Worm (Caenorhabditis elegans) whole organism, young adult: Measurements from ENCODE around the gene edg-1.

Experiments used
- B0019.2 ChIP-seq: fragments of 200-800 bp; sonication (Bioruptor generic); conservative IDR thresholded peaks from 2 replicates; pipeline ENCODE4 v1.3.6; 2022; ENCODE audit warnings: missing genetic modification reagents, missing genetic modification characterization, missing compliant biosample characterization
- B0336.3 ChIP-seq: fragments of 200-800 bp; sonication (Bioruptor generic); IDR thresholded peaks from 2 replicates; pipeline ENCODE4 v1.3.6; 2022; ENCODE audit warnings: missing genetic modification characterization, missing compliant biosample characterization
- D2030.7 ChIP-seq: fragments of 200-800 bp; sonication (Bioruptor generic); IDR thresholded peaks from 2 replicates; pipeline ENCODE4 v1.3.6; 2022; ENCODE audit warnings: missing genetic modification reagents, missing genetic modification characterization, missing compliant biosample characterization
- F57C9.4 ChIP-seq: sonication (generic microtip); optimal IDR thresholded peaks from 2 replicates; lab custom pipeline; 2017; ENCODE audit warnings: mild to moderate bottlenecking, missing genetic modification characterization, missing compliant biosample characterization
- K11D2.4 ChIP-seq: fragments of 200-800 bp; sonication (Bioruptor generic); IDR thresholded peaks from 2 replicates; pipeline ENCODE4 v1.3.6; 2022; ENCODE audit warnings: missing genetic modification reagents, missing genetic modification characterization, missing compliant biosample characterization
- Y56A3A.18 ChIP-seq: fragments of 200-800 bp; sonication (Bioruptor generic); IDR thresholded peaks from 2 replicates; pipeline ENCODE4 v1.3.6; 2022; ENCODE audit warnings: missing genetic modification reagents, missing genetic modification characterization, missing compliant biosample characterization
- Y67H2A.10 ChIP-seq: fragments of 200-800 bp; sonication (Bioruptor generic); conservative IDR thresholded peaks from 2 replicates; pipeline ENCODE4 v1.3.6; 2022; ENCODE audit warnings: missing genetic modification reagents, missing genetic modification characterization, missing compliant biosample characterization
- Y95B8A.8 ChIP-seq: fragments of 200-800 bp; sonication (Bioruptor generic); IDR thresholded peaks from 2 replicates; pipeline ENCODE4 v1.3.6; 2022; ENCODE audit warnings: missing genetic modification reagents, missing genetic modification characterization, missing compliant biosample characterization
- ZK185.1 ChIP-seq: sonication (generic microtip); optimal IDR thresholded peaks from 2 replicates; lab custom pipeline; 2016; ENCODE audit warnings: mild to moderate bottlenecking, missing genetic modification characterization, missing compliant biosample characterization; ENCODE audit not compliant: poor library complexity, severe bottlenecking
- ama-1 ChIP-seq, 3 experiments: fragments of 150-350 bp in 1 of 3; sonication (generic microtip) in 2 of 3; optimal IDR thresholded peaks; 2 replicates each; lab custom pipeline; 2014 to 2018; ENCODE audit warnings: missing biosample characterization in 2 of 3, missing genetic modification characterization in 2 of 3, missing genetic modification reagents in 2 of 3
- aptf-2 ChIP-seq: fragments of 200-800 bp; sonication (Bioruptor generic); conservative IDR thresholded peaks from 2 replicates; pipeline ENCODE4 v1.3.6; 2022; ENCODE audit warnings: missing genetic modification reagents, missing genetic modification characterization, missing compliant biosample characterization
- atf-7 ChIP-seq: sonication (generic microtip); optimal IDR thresholded peaks from 2 replicates; lab custom pipeline; 2017; ENCODE audit warnings: mild to moderate bottlenecking, missing genetic modification characterization, missing compliant biosample characterization
- attf-3 ChIP-seq: fragments of 200-800 bp; sonication (Bioruptor generic); conservative IDR thresholded peaks from 2 replicates; pipeline ENCODE4 v1.3.6; 2022; ENCODE audit warnings: missing genetic modification reagents, missing genetic modification characterization, missing compliant biosample characterization
- attf-5 ChIP-seq: fragments of 200-800 bp; sonication (Bioruptor generic); optimal IDR thresholded peaks from 2 replicates; lab custom pipeline; 2018; ENCODE audit warnings: mild to moderate bottlenecking, missing genetic modification characterization, missing compliant biosample characterization
- attf-6 ChIP-seq: fragments of 200-800 bp; sonication (Bioruptor generic); IDR thresholded peaks from 2 replicates; pipeline ENCODE4 v1.3.6; 2022; ENCODE audit warnings: missing genetic modification reagents, missing genetic modification characterization, missing compliant biosample characterization
- cebp-1 ChIP-seq, 2 experiments: fragments of 200-800 bp in 1 of 2; sonication (Bioruptor generic) in 1 of 2; sonication (generic microtip) in 1 of 2; IDR thresholded peaks in 1 of 2; optimal IDR thresholded peaks in 1 of 2; 2 replicates each; pipeline versions ENCODE4 v1.3.6 to Lab custom; 2017 to 2022; ENCODE audit warnings: missing compliant biosample characterization in 2 of 2, missing genetic modification characterization in 2 of 2, mild to moderate bottlenecking in 1 of 2, missing genetic modification reagents in 1 of 2, moderate library complexity in 1 of 2
- dpff-1 ChIP-seq: sonication (generic microtip); optimal IDR thresholded peaks from 2 replicates; lab custom pipeline; 2017; ENCODE audit warnings: mild to moderate bottlenecking, missing genetic modification characterization, missing compliant biosample characterization
- efl-1 ChIP-seq: fragments of 150-350 bp; optimal IDR thresholded peaks from 2 replicates; lab custom pipeline; 2014; ENCODE audit warnings: missing biosample characterization, missing genetic modification reagents, missing genetic modification characterization
- hrde-1 ChIP-seq: sonication (generic microtip); optimal IDR thresholded peaks from 2 replicates; lab custom pipeline; 2016; ENCODE audit warnings: missing genetic modification characterization, mild to moderate bottlenecking, missing compliant biosample characterization, moderate library complexity, missing genotype, missing genetic modification reagents, borderline replicate concordance
- let-526 ChIP-seq: fragments of 200-800 bp; sonication (Bioruptor generic); IDR thresholded peaks from 2 replicates; pipeline ENCODE4 v1.3.6; 2022; ENCODE audit warnings: missing genetic modification reagents, missing genetic modification characterization, missing compliant biosample characterization
- let-607 ChIP-seq, 2 experiments: fragments of 200-800 bp in 1 of 2; sonication (Bioruptor generic) in 1 of 2; sonication (generic microtip) in 1 of 2; optimal IDR thresholded peaks; 2 replicates each; lab custom pipeline; 2016 to 2018; ENCODE audit warnings: mild to moderate bottlenecking in 2 of 2, missing compliant biosample characterization in 2 of 2, missing genetic modification characterization in 2 of 2, moderate library complexity in 2 of 2, missing genotype in 1 of 2
- lin-26 ChIP-seq: fragments of 200-800 bp; sonication (Bioruptor generic); IDR thresholded peaks from 2 replicates; pipeline ENCODE4 v1.3.6; 2022; ENCODE audit warnings: missing genetic modification reagents, missing genetic modification characterization, missing compliant biosample characterization
- lin-40 ChIP-seq: sonication (generic microtip); optimal IDR thresholded peaks from 2 replicates; lab custom pipeline; 2016; ENCODE audit warnings: missing genetic modification characterization, mild to moderate bottlenecking, missing compliant biosample characterization, missing genotype, missing genetic modification reagents
- lir-1 ChIP-seq: fragments of 200-800 bp; sonication (Bioruptor generic); conservative IDR thresholded peaks from 2 replicates; pipeline ENCODE4 v1.3.6; 2022; ENCODE audit warnings: missing genetic modification reagents, missing genetic modification characterization, missing compliant biosample characterization
- madf-6 ChIP-seq: fragments of 200-800 bp; sonication (Bioruptor generic); IDR thresholded peaks from 2 replicates; pipeline ENCODE4 v1.3.6; 2022; ENCODE audit warnings: missing genetic modification reagents, missing genetic modification characterization, missing compliant biosample characterization
- mel-28 ChIP-seq: sonication (generic microtip); optimal IDR thresholded peaks from 2 replicates; lab custom pipeline; 2016; ENCODE audit warnings: borderline replicate concordance, mild to moderate bottlenecking, missing genetic modification characterization, missing compliant biosample characterization
- mxl-1 ChIP-seq: sonication (generic microtip); optimal IDR thresholded peaks from 2 replicates; lab custom pipeline; 2016; ENCODE audit warnings: missing genetic modification characterization, missing compliant biosample characterization
- nfya-1 ChIP-seq: sonication (generic microtip); optimal IDR thresholded peaks from 2 replicates; lab custom pipeline; 2017; ENCODE audit warnings: antibody characterized with exemption, missing compliant biosample characterization, missing genetic modification characterization, borderline replicate concordance; ENCODE audit not compliant: insufficient read depth
- pbrm-1 ChIP-seq: fragments of 200-800 bp; sonication (Bioruptor generic); IDR thresholded peaks from 2 replicates; pipeline ENCODE4 v1.3.6; 2022; ENCODE audit warnings: missing genetic modification reagents, missing genetic modification characterization, missing compliant biosample characterization
- pha-4 ChIP-seq: fragments of 150-350 bp; sonication (generic microtip); optimal IDR thresholded peaks from 2 replicates; lab custom pipeline; 2014; ENCODE audit warnings: missing biosample characterization, missing genetic modification reagents, missing genetic modification characterization
- snpc-1.3 ChIP-seq: sonication (generic microtip); optimal IDR thresholded peaks from 2 replicates; lab custom pipeline; 2017; ENCODE audit warnings: missing genetic modification characterization, mild to moderate bottlenecking, missing compliant biosample characterization, antibody characterized with exemption, moderate library complexity, missing genotype, missing genetic modification reagents; ENCODE audit not compliant: insufficient read depth
- snpc-4 ChIP-seq, 5 experiments: fragments of 150-350 bp in 1 of 5; sonication (generic microtip) in 4 of 5; optimal IDR thresholded peaks; 2 replicates each; lab custom pipeline; 2014 to 2018; ENCODE audit warnings: missing genetic modification characterization in 5 of 5, missing biosample characterization in 3 of 5, antibody characterized with exemption in 2 of 5, mild to moderate bottlenecking in 2 of 5, missing compliant biosample characterization in 2 of 5, missing genotype in 2 of 5, moderate library complexity in 2 of 5, missing genetic modification reagents in 1 of 5
- tbp1 ChIP-seq: fragments of 200-800 bp; sonication (Bioruptor generic); optimal IDR thresholded peaks from 2 replicates; lab custom pipeline; 2018; ENCODE audit warnings: mild to moderate bottlenecking, missing genetic modification characterization, missing compliant biosample characterization
- tbx-9 ChIP-seq: sonication (generic microtip); optimal IDR thresholded peaks from 2 replicates; lab custom pipeline; 2016; ENCODE audit warnings: borderline replicate concordance, missing genetic modification characterization, inconsistent platforms, missing compliant biosample characterization
- tlf-1 ChIP-seq: fragments of 200-800 bp; sonication (Bioruptor generic); optimal IDR thresholded peaks from 2 replicates; lab custom pipeline; 2018; ENCODE audit warnings: mild to moderate bottlenecking, missing genetic modification characterization, missing compliant biosample characterization
- unc-62 ChIP-seq: fragments of 150-350 bp; optimal IDR thresholded peaks from 2 replicates; lab custom pipeline; 2014; ENCODE audit warnings: missing biosample characterization, missing genetic modification reagents, missing genetic modification characterization
- ztf-22 ChIP-seq: fragments of 200-800 bp; sonication (Bioruptor generic); optimal IDR thresholded peaks from 2 replicates; lab custom pipeline; 2018; ENCODE audit warnings: mild to moderate bottlenecking, missing genetic modification characterization, moderate library complexity, missing compliant biosample characterization
- ztf-25 ChIP-seq: fragments of 200-800 bp; sonication (Bioruptor generic); IDR thresholded peaks from 2 replicates; pipeline ENCODE4 v1.3.6; 2022; ENCODE audit warnings: missing genetic modification reagents, missing genetic modification characterization, missing compliant biosample characterization

The edg-1 gene

ce11 chrIV:11298154-11299086 is 22.2 kb upstream of the edg-1 start, which contains the start of the genes B0035.15 and dnj-1 (continued):
- no peak for TF ChIP-seq nfya-1 (tag; lab: Kevin White, UChicago)
- TF ChIP-seq lin-26 (GFP tag; lab: Robert Waterston, UW): no peak
- TF ChIP-seq tbx-9 (tag; lab: Kevin White, UChicago): no peak
- TF ChIP-seq aptf-2 (GFP tag; lab: Robert Waterston, UW): no peak
- TF ChIP-seq madf-6: peak; percentile 78
- no peak for TF ChIP-seq cebp-1 (GFP tag; IDR thresholded peaks at IDR 0.05; lab: Robert Waterston, UW)
- peak; percentile 42 for TF ChIP-seq cebp-1 (tag; optimal IDR thresholded peaks at IDR 0.05; lab: Kevin White, UChicago)
- no peak for TF ChIP-seq Y95B8A.8 (GFP tag; lab: Robert Waterston, UW)
- no peak for TF ChIP-seq F57C9.4 (tag; lab: Kevin White, UChicago)
- TF ChIP-seq mel-28 (tag; lab: Kevin White, UChicago): no peak
- no peak for TF ChIP-seq B0336.3 (GFP tag; lab: Robert Waterston, UW)
- TF ChIP-seq ztf-25 (GFP tag; lab: Robert Waterston, UW): no peak
- no peak for TF ChIP-seq ZK185.1 (tag; lab: Kevin White, UChicago)
- no peak for TF ChIP-seq hrde-1
- no peak for TF ChIP-seq atf-7
- TF ChIP-seq lin-40 (tag; lab: Kevin White, UChicago): peak; percentile 19
- 0 out of 2 replicates have a peak, but pooled peaks have one; percentile 19 for TF ChIP-seq D2030.7
- TF ChIP-seq Y67H2A.10 (GFP tag; lab: Robert Waterston, UW): no peak
- TF ChIP-seq attf-6: no peak
- TF ChIP-seq pbrm-1 (GFP tag; lab: Robert Waterston, UW): no peak
- TF ChIP-seq efl-1 (GFP tag; lab: Kevin White, UChicago): no peak
- no peak for TF ChIP-seq Y56A3A.18
- no peak for TF ChIP-seq let-526 (GFP tag; lab: Robert Waterston, UW)
- no peak for TF ChIP-seq let-607 (tag; optimal IDR thresholded peaks at IDR 0.05; lab: Kevin White, UChicago)
- no peak for TF ChIP-seq lir-1 (GFP tag; lab: Robert Waterston, UW)
- no peak for TF ChIP-seq snpc-1.3 (tag; lab: Kevin White, UChicago)

- TF ChIP-seq F57C9.4 (tag; lab: Kevin White, UChicago): no peak
- TF ChIP-seq K11D2.4 (GFP tag; lab: Robert Waterston, UW): no peak
- TF ChIP-seq B0019.2 (GFP tag; lab: Robert Waterston, UW): no peak
- TF ChIP-seq tlf-1: no peak
- no peak for TF ChIP-seq tbp1 (GFP tag; lab: Kevin White, UChicago)
- TF ChIP-seq let-607 (tag; optimal IDR thresholded peaks at IDR 0.05; lab: Kevin White, UChicago): no peak
- TF ChIP-seq unc-62: no peak
- no peak for TF ChIP-seq dpff-1
- no peak for TF ChIP-seq attf-3
- TF ChIP-seq attf-5: no peak
- TF ChIP-seq ama-1 (optimal IDR thresholded peaks at IDR 0.05; lab: Kevin White, UChicago): no peak
- TF ChIP-seq ama-1 (GFP tag; optimal IDR thresholded peaks at IDR 0.05; lab: Kevin White, UChicago): no peak
- TF ChIP-seq mxl-1 (tag; lab: Kevin White, UChicago): no peak
- TF ChIP-seq snpc-4 (GFP tag; optimal IDR thresholded peaks at IDR 0.05; lab: Kevin White, UChicago): no peak
- no peak for TF ChIP-seq snpc-4 (tag; optimal IDR thresholded peaks at IDR 0.05; lab: Kevin White, UChicago)
- TF ChIP-seq pha-4 (tag; lab: Kevin White, UChicago): no peak
- TF ChIP-seq ztf-22 (GFP tag; lab: Kevin White, UChicago): no peak
- no peak for TF ChIP-seq lir-1 (GFP tag; lab: Robert Waterston, UW)
Observed at ce11 chrIV:11304970-11305369, 15.6 kb upstream of the edg-1 start.
